Fruit fly (Drosophila melanogaster) whole organism, embryonic: Measurements from ENCODE around the gene Vav.
A peak's percentile ranks its signal among the peaks of the same experiment; 100 is the strongest.

ENCODE experiments used
- Atf-2 ChIP-seq: fragments of 200-800 bp; sonication (Bioruptor generic); optimal IDR thresholded peaks from 2 replicates; lab custom pipeline; 2016; ENCODE audit warnings: missing biosample characterization, missing genetic modification characterization
- CG11456 ChIP-seq: fragments of 200-800 bp; sonication (Bioruptor generic); IDR thresholded peaks from 3 replicates; pipeline ENCODE4 v1.3.6; 2022; ENCODE audit warnings: missing biosample characterization, missing genetic modification characterization
- CG12071 ChIP-seq: fragments of 200-800 bp; sonication (Bioruptor generic); optimal IDR thresholded peaks from 3 replicates; lab custom pipeline; 2018; ENCODE audit warnings: missing biosample characterization, mild to moderate bottlenecking, missing genetic modification characterization
- CG13424 ChIP-seq: fragments of 200-800 bp; sonication (Bioruptor generic); optimal IDR thresholded peaks from 2 replicates; lab custom pipeline; 2019; ENCODE audit warnings: missing biosample characterization, mild to moderate bottlenecking, missing genetic modification characterization, moderate library complexity
- CG13775 ChIP-seq: fragments of 200-800 bp; sonication (Bioruptor generic); optimal IDR thresholded peaks from 3 replicates; lab custom pipeline; 2017; ENCODE audit warnings: missing biosample characterization, mild to moderate bottlenecking, missing genetic modification characterization
- CG14710 ChIP-seq: fragments of 200-800 bp; sonication (Bioruptor generic); optimal IDR thresholded peaks from 3 replicates; lab custom pipeline; 2019; ENCODE audit warnings: missing biosample characterization, mild to moderate bottlenecking, missing genetic modification characterization, moderate library complexity
- CG18619 ChIP-seq: fragments of 200-800 bp; sonication (Bioruptor generic); optimal IDR thresholded peaks from 3 replicates; lab custom pipeline; 2017; ENCODE audit warnings: missing biosample characterization, mild to moderate bottlenecking, missing genetic modification characterization
- CG31388 ChIP-seq: fragments of 200-800 bp; sonication (Bioruptor generic); optimal IDR thresholded peaks from 2 replicates; lab custom pipeline; 2016; ENCODE audit warnings: missing biosample characterization, missing genetic modification characterization
- CG32772 ChIP-seq: fragments of 200-800 bp; sonication (Bioruptor generic); IDR thresholded peaks from 2 replicates; pipeline ENCODE4 v1.3.6; 2022; ENCODE audit warnings: missing biosample characterization, missing genetic modification characterization
- CG34422 ChIP-seq: fragments of 200-800 bp; sonication (Bioruptor generic); IDR thresholded peaks from 3 replicates; pipeline ENCODE4 v1.3.6; 2022; ENCODE audit warnings: missing biosample characterization, missing genetic modification characterization
- CG4328 ChIP-seq: fragments of 200-800 bp; sonication (Bioruptor generic); optimal IDR thresholded peaks from 3 replicates; lab custom pipeline; 2017; ENCODE audit warnings: missing biosample characterization, missing genetic modification reagents, missing genetic modification characterization
- CG4707 ChIP-seq: fragments of 200-800 bp; sonication (Bioruptor generic); optimal IDR thresholded peaks from 2 replicates; lab custom pipeline; 2018; ENCODE audit warnings: missing biosample characterization, mild to moderate bottlenecking, missing genetic modification characterization, moderate library complexity
- CG7786 ChIP-seq: fragments of 200-800 bp; sonication (Bioruptor generic); optimal IDR thresholded peaks from 2 replicates; lab custom pipeline; 2016; ENCODE audit warnings: missing biosample characterization, missing genetic modification characterization
- CG7963 ChIP-seq: fragments of 200-800 bp; sonication (Bioruptor generic); IDR thresholded peaks from 3 replicates; pipeline ENCODE4 v1.3.6; 2022; ENCODE audit warnings: missing biosample characterization, missing genetic modification characterization; ENCODE audit not compliant: partially characterized antibody
- CG8765 ChIP-seq: fragments of 200-800 bp; sonication (Bioruptor generic); IDR thresholded peaks from 2 replicates; pipeline ENCODE4 v1.3.6; 2022; ENCODE audit warnings: missing biosample characterization, missing genetic modification characterization
- CG9215 ChIP-seq: fragments of 200-800 bp; sonication (Bioruptor generic); IDR thresholded peaks from 2 replicates; pipeline ENCODE4 v1.3.6; 2022; ENCODE audit warnings: missing biosample characterization, missing genetic modification characterization
- CG9932 ChIP-seq: fragments of 200-800 bp; sonication (Bioruptor generic); IDR thresholded peaks from 2 replicates; pipeline ENCODE4 v1.3.6; 2022; ENCODE audit warnings: missing biosample characterization, missing genetic modification characterization
- Dad ChIP-seq: fragments of 200-800 bp; sonication (Bioruptor generic); optimal IDR thresholded peaks from 3 replicates; lab custom pipeline; 2016; ENCODE audit warnings: missing biosample characterization, missing genetic modification characterization
- Deaf1 ChIP-seq: fragments of 200-800 bp; optimal IDR thresholded peaks from 3 replicates; lab custom pipeline; 2019; ENCODE audit warnings: missing biosample characterization, mild to moderate bottlenecking, missing genetic modification characterization, moderate library complexity
- Doc3 ChIP-seq: fragments of 200-800 bp; sonication (Bioruptor generic); IDR thresholded peaks from 3 replicates; pipeline ENCODE4 v1.3.6; 2022; ENCODE audit warnings: missing biosample characterization, missing genetic modification characterization; ENCODE audit not compliant: partially characterized antibody
- ERR ChIP-seq: fragments of 200-800 bp; sonication (Bioruptor generic); optimal IDR thresholded peaks from 2 replicates; lab custom pipeline; 2016; ENCODE audit warnings: missing biosample characterization, missing genetic modification characterization
- Fer2 ChIP-seq: fragments of 200-800 bp; sonication (Bioruptor generic); optimal IDR thresholded peaks from 2 replicates; lab custom pipeline; 2018; ENCODE audit warnings: missing biosample characterization, mild to moderate bottlenecking, missing genetic modification characterization, moderate library complexity
- Gsc ChIP-seq: fragments of 200-800 bp; sonication (Bioruptor generic); IDR thresholded peaks from 2 replicates; pipeline ENCODE4 v1.3.6; 2022; ENCODE audit warnings: missing biosample characterization, missing genetic modification characterization
- Meics ChIP-seq: fragments of 200-800 bp; sonication (Bioruptor generic); optimal IDR thresholded peaks from 2 replicates; lab custom pipeline; 2017; ENCODE audit warnings: missing biosample characterization, mild to moderate bottlenecking, missing genetic modification characterization
- Neu2 ChIP-seq: fragments of 200-800 bp; sonication (Bioruptor generic); optimal IDR thresholded peaks from 3 replicates; lab custom pipeline; 2016; ENCODE audit warnings: missing biosample characterization, missing genetic modification characterization, borderline replicate concordance
- Ptx1 ChIP-seq: fragments of 200-800 bp; sonication (Bioruptor generic); IDR thresholded peaks from 2 replicates; pipeline ENCODE4 v1.3.6; 2022; ENCODE audit warnings: missing biosample characterization, missing genetic modification characterization
- Six4 ChIP-seq: fragments of 200-800 bp; sonication (Bioruptor generic); optimal IDR thresholded peaks from 2 replicates; lab custom pipeline; 2016; ENCODE audit warnings: missing biosample characterization, missing genetic modification characterization
- Tbp ChIP-seq: fragments of >200 bp; optimal IDR thresholded peaks from 2 replicates; lab custom pipeline; 2018; ENCODE audit warnings: missing biosample characterization, missing genetic modification characterization
- Xbp1 ChIP-seq: fragments of 200-800 bp; sonication (Bioruptor generic); optimal IDR thresholded peaks from 3 replicates; lab custom pipeline; 2016; ENCODE audit warnings: missing biosample characterization, mild to moderate bottlenecking, missing genetic modification characterization
- ab ChIP-seq: fragments of 200-800 bp; sonication (Bioruptor generic); optimal IDR thresholded peaks from 2 replicates; lab custom pipeline; 2016; ENCODE audit warnings: missing biosample characterization, missing genetic modification characterization
- bigmax ChIP-seq: fragments of 200-800 bp; sonication (Bioruptor generic); optimal IDR thresholded peaks from 2 replicates; lab custom pipeline; 2018; ENCODE audit warnings: missing biosample characterization, mild to moderate bottlenecking, missing genetic modification characterization
- cas ChIP-seq: fragments of 200-800 bp; sonication (Bioruptor generic); IDR thresholded peaks from 2 replicates; pipeline ENCODE4 v1.3.6; 2022; ENCODE audit warnings: missing biosample characterization, missing genetic modification characterization
- crp ChIP-seq, 2 experiments: fragments of 200-800 bp; sonication (Bioruptor generic); optimal IDR thresholded peaks; 2 replicates in 1 of 2; 3 replicates in 1 of 2; lab custom pipeline; 2017; ENCODE audit warnings: missing biosample characterization in 2 of 2, missing genetic modification characterization in 2 of 2, mild to moderate bottlenecking in 1 of 2, moderate library complexity in 1 of 2
- dm ChIP-seq: fragments of 200-800 bp; sonication (Bioruptor generic); optimal IDR thresholded peaks from 3 replicates; lab custom pipeline; 2016; ENCODE audit warnings: missing biosample characterization, missing genetic modification characterization
- fu2 ChIP-seq: fragments of 200-800 bp; sonication (Bioruptor generic); optimal IDR thresholded peaks from 2 replicates; lab custom pipeline; 2016; ENCODE audit warnings: missing biosample characterization, missing genetic modification characterization
- ham ChIP-seq: fragments of 200-800 bp; sonication (Bioruptor generic); IDR thresholded peaks from 2 replicates; pipeline ENCODE4 v1.3.6; 2022; ENCODE audit warnings: missing biosample characterization, missing genetic modification characterization
- hth ChIP-seq: fragments of >200 bp; optimal IDR thresholded peaks from 2 replicates; lab custom pipeline; 2017; ENCODE audit warnings: inconsistent platforms
- kay ChIP-seq: fragments of 200-800 bp; sonication (Bioruptor generic); optimal IDR thresholded peaks from 2 replicates; lab custom pipeline; 2016; ENCODE audit warnings: missing biosample characterization, missing genetic modification characterization
- lab ChIP-seq: fragments of 200-800 bp; sonication (Bioruptor generic); optimal IDR thresholded peaks from 3 replicates; lab custom pipeline; 2017; ENCODE audit warnings: missing biosample characterization, missing genetic modification characterization, mild to moderate bottlenecking, moderate library complexity, missing genetic modification reagents
- lmd ChIP-seq: fragments of 200-800 bp; sonication (Bioruptor generic); IDR thresholded peaks from 2 replicates; pipeline ENCODE4 v1.3.6; 2022; ENCODE audit warnings: missing biosample characterization, missing genetic modification characterization
- org-1 ChIP-seq: fragments of 200-800 bp; sonication (Bioruptor generic); optimal IDR thresholded peaks from 2 replicates; lab custom pipeline; 2017; ENCODE audit warnings: missing biosample characterization, missing genetic modification characterization
- schlank ChIP-seq: fragments of 200-800 bp; sonication (Bioruptor generic); optimal IDR thresholded peaks from 2 replicates; lab custom pipeline; 2018; ENCODE audit warnings: missing biosample characterization, mild to moderate bottlenecking, missing genetic modification characterization
- scrt ChIP-seq: fragments of 200-800 bp; sonication (Bioruptor generic); optimal IDR thresholded peaks from 2 replicates; lab custom pipeline; 2018; ENCODE audit warnings: missing biosample characterization, mild to moderate bottlenecking, missing genetic modification characterization, moderate library complexity
- tgo ChIP-seq: fragments of 200-800 bp; sonication (Bioruptor generic); IDR thresholded peaks from 3 replicates; pipeline ENCODE4 v1.3.6; 2022; ENCODE audit warnings: missing biosample characterization, missing genetic modification characterization
- tll ChIP-seq, 2 experiments: fragments of 200-800 bp in 1 of 2; fragments of >200 bp in 1 of 2; sonication (Bioruptor generic) in 1 of 2; optimal IDR thresholded peaks; 2 replicates each; lab custom pipeline; 2017 to 2019; ENCODE audit warnings: missing biosample characterization in 2 of 2, missing genetic modification characterization in 2 of 2, mild to moderate bottlenecking in 1 of 2, moderate library complexity in 1 of 2
- ttk ChIP-seq: fragments of 200-800 bp; sonication (Bioruptor generic); IDR thresholded peaks from 2 replicates; pipeline ENCODE4 v2.1.2; 2022; ENCODE audit warnings: missing biosample characterization, missing genetic modification characterization
- twi ChIP-seq: fragments of 200-800 bp; optimal IDR thresholded peaks from 2 replicates; lab custom pipeline; 2019; ENCODE audit warnings: missing biosample characterization, mild to moderate bottlenecking, missing genetic modification characterization, moderate library complexity
- vvl ChIP-seq: fragments of 200-800 bp; sonication (Bioruptor generic); IDR thresholded peaks from 2 replicates; pipeline ENCODE4 v1.3.6; 2022; ENCODE audit warnings: missing biosample characterization, missing genetic modification characterization
- wdn ChIP-seq: fragments of 200-800 bp; sonication (Bioruptor generic); IDR thresholded peaks from 2 replicates; pipeline ENCODE4 v1.3.6; 2022; ENCODE audit warnings: missing biosample characterization, missing genetic modification characterization
- zfh1 ChIP-seq: fragments of 200-800 bp; sonication (Bioruptor generic); IDR thresholded peaks from 3 replicates; pipeline ENCODE4 v1.3.6; 2022; ENCODE audit warnings: missing biosample characterization, missing genetic modification characterization

The Vav gene

DNA sequence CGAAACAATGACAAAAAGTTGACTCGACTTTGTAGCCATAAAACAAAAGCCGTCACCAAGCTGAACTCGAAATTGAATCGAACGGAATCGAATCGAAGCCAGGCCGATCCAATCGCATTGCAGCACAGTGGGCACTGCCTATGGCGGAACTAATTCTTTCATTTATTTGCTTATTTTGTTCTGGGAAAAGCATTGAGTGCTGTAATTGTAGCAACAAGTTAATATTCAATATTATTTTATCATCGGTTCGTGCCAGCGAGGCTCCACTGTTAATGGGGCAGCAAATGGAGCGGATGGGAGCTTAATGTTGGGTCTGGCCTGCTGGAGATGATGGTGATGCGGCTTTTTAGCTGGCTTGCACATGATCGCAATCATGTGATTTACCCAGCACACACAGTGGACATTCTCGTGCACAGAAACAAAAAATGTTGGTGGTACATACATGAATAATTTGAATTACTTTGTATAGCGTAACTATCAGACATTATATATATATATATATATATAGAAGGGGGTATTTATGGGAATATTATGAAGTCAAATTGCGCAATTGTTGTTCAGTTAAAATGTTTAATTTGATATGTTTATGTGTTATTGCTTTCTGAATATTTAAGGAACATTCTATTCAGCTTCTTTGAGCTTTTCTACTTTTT lies 27.8 kb downstream of the Vav start (continued):
- TF ChIP-seq Dad (GFP tag; lab: Kevin White, UChicago) (peak; percentile 89), CG8765 (GFP tag; lab: Robert Waterston, UW) (peak; percentile 14; the same call in 1 of the 2 replicates), CG9215 (GFP tag; lab: Robert Waterston, UW) (peak; percentile 71), bigmax (GFP tag; lab: Kevin White, UChicago) (no peak), Fer2 (tag; lab: Kevin White, UChicago) (peak; percentile 69), ab (GFP tag; lab: Kevin White, UChicago) (peak; percentile 92), lmd (GFP tag; lab: Robert Waterston, UW) (peak; percentile 91), CG12071 (GFP tag; lab: Kevin White, UChicago) (peak; percentile 92), CG7786 (peak; percentile 76), CG13775 (GFP tag; lab: Kevin White, UChicago) (peak; percentile 58), CG34422 (peak; percentile 95), crp (GFP tag; optimal IDR thresholded peaks at IDR 0.05; lab: Kevin White, UChicago) (peak in 1 of 2 experiments; percentile 36), Neu2 (GFP tag; lab: Kevin White, UChicago) (no peak), CG14710 (tag; lab: Kevin White, UChicago) (peak; percentile 73), Atf-2 (peak; percentile 82), CG18619 (GFP tag; lab: Kevin White, UChicago) (peak; percentile 73), kay (peak; percentile 72), CG4707 (peak; percentile 86), CG31388 (GFP tag; lab: Kevin White, UChicago) (peak; percentile 71), ERR (peak; percentile 70), CG4328 (GFP tag; lab: Kevin White, UChicago) (peak; percentile 77), Tbp (GFP tag; lab: Kevin White, UChicago) (no peak), ham (GFP tag; lab: Robert Waterston, UW) (no peak), Deaf1 (tag; lab: Kevin White, UChicago) (peak; percentile 52), CG11456 (peak; percentile 92), fu2 (GFP tag; lab: Kevin White, UChicago) (peak; percentile 47), Gsc (GFP tag; lab: Robert Waterston, UW) (peak; percentile 84), tgo (GFP tag; lab: Robert Waterston, UW) (peak; percentile 90), CG32772 (GFP tag; lab: Robert Waterston, UW) (peak; percentile 93), hth (no peak), Meics (peak; percentile 80), zfh1 (GFP tag; lab: Robert Waterston, UW) (peak; percentile 94), dm (peak; percentile 62), scrt (GFP tag; lab: Kevin White, UChicago) (peak; percentile 71), cas (peak; percentile 54), Doc3 (GFP tag; lab: Robert Waterston, UW) (no peak), twi (peak; percentile 67), CG13424 (peak; percentile 92), Six4 (GFP tag; lab: Kevin White, UChicago) (peak; percentile 82), CG9932 (GFP tag; lab: Robert Waterston, UW) (peak; percentile 61), wdn (GFP tag; lab: Robert Waterston, UW) (peak; percentile 73), vvl (GFP tag; lab: Robert Waterston, UW) (peak; percentile 98), schlank (tag; lab: Kevin White, UChicago) (peak; percentile 52), CG7963 (no peak), lab (GFP tag; lab: Kevin White, UChicago) (peak; percentile 90), ttk (peak; percentile 94), Ptx1 (GFP tag; lab: Robert Waterston, UW) (peak; percentile 94), tll (GFP tag; optimal IDR thresholded peaks at IDR 0.05; lab: Kevin White, UChicago) (no peak), org-1 (GFP tag; lab: Kevin White, UChicago) (peak; percentile 81), Xbp1 (GFP tag; lab: Kevin White, UChicago) (peak; percentile 93)
